Worm (Caenorhabditis elegans) whole organism, young adult: ENCODE data around the gene C03B1.7.

Source experiments
- C06A6.2 ChIP-seq: fragments of 200-800 bp; sonication (Bioruptor generic); conservative IDR thresholded peaks from 2 replicates; pipeline ENCODE4 v1.3.6; 2022; ENCODE audit warnings: missing genetic modification characterization, missing compliant biosample characterization
- F23B12.7 ChIP-seq: sonication (generic microtip); optimal IDR thresholded peaks from 2 replicates; lab custom pipeline; 2017; ENCODE audit warnings: missing genetic modification characterization, mild to moderate bottlenecking, missing compliant biosample characterization, antibody characterized with exemption, moderate library complexity; ENCODE audit not compliant: insufficient read depth
- F49E8.2 ChIP-seq: sonication (generic microtip); optimal IDR thresholded peaks from 3 replicates; lab custom pipeline; 2017; ENCODE audit warnings: missing genetic modification characterization, mild to moderate bottlenecking, missing compliant biosample characterization, antibody characterized with exemption, moderate library complexity; ENCODE audit not compliant: insufficient read depth
- K11D2.4 ChIP-seq: fragments of 200-800 bp; sonication (Bioruptor generic); IDR thresholded peaks from 2 replicates; pipeline ENCODE4 v1.3.6; 2022; ENCODE audit warnings: missing genetic modification reagents, missing genetic modification characterization, missing compliant biosample characterization
- K12H6.12 ChIP-seq: fragments of 200-800 bp; sonication (Bioruptor generic); optimal IDR thresholded peaks from 2 replicates; lab custom pipeline; 2018; ENCODE audit warnings: mild to moderate bottlenecking, missing genetic modification characterization, missing compliant biosample characterization
- T26A5.8 ChIP-seq: sonication (generic microtip); optimal IDR thresholded peaks from 2 replicates; lab custom pipeline; 2016; ENCODE audit warnings: missing genetic modification characterization, missing compliant biosample characterization
- Y53G8AR.9 ChIP-seq: fragments of 200-800 bp; sonication (Bioruptor generic); conservative IDR thresholded peaks from 2 replicates; pipeline ENCODE4 v1.3.6; 2022; ENCODE audit warnings: missing genetic modification reagents, missing genetic modification characterization, missing compliant biosample characterization
- Y56A3A.18 ChIP-seq: fragments of 200-800 bp; sonication (Bioruptor generic); IDR thresholded peaks from 2 replicates; pipeline ENCODE4 v1.3.6; 2022; ENCODE audit warnings: missing genetic modification reagents, missing genetic modification characterization, missing compliant biosample characterization
- ZK185.1 ChIP-seq: sonication (generic microtip); optimal IDR thresholded peaks from 2 replicates; lab custom pipeline; 2016; ENCODE audit warnings: mild to moderate bottlenecking, missing genetic modification characterization, missing compliant biosample characterization; ENCODE audit not compliant: poor library complexity, severe bottlenecking
- akir-1 ChIP-seq: fragments of 200-800 bp; sonication (Bioruptor generic); optimal IDR thresholded peaks from 2 replicates; lab custom pipeline; 2018; ENCODE audit warnings: mild to moderate bottlenecking, missing genetic modification characterization, moderate library complexity, missing compliant biosample characterization
- aptf-2 ChIP-seq: fragments of 200-800 bp; sonication (Bioruptor generic); conservative IDR thresholded peaks from 2 replicates; pipeline ENCODE4 v1.3.6; 2022; ENCODE audit warnings: missing genetic modification reagents, missing genetic modification characterization, missing compliant biosample characterization
- aptf-3 ChIP-seq: fragments of 200-800 bp; sonication (Bioruptor generic); IDR thresholded peaks from 2 replicates; pipeline ENCODE4 v1.3.6; 2022; ENCODE audit warnings: missing genetic modification characterization, missing compliant biosample characterization
- atf-7 ChIP-seq: sonication (generic microtip); optimal IDR thresholded peaks from 2 replicates; lab custom pipeline; 2017; ENCODE audit warnings: mild to moderate bottlenecking, missing genetic modification characterization, missing compliant biosample characterization
- attf-5 ChIP-seq: fragments of 200-800 bp; sonication (Bioruptor generic); optimal IDR thresholded peaks from 2 replicates; lab custom pipeline; 2018; ENCODE audit warnings: mild to moderate bottlenecking, missing genetic modification characterization, missing compliant biosample characterization
- cebp-2 ChIP-seq: fragments of 200-800 bp; sonication (Bioruptor generic); IDR thresholded peaks from 2 replicates; pipeline ENCODE4 v1.3.6; 2022; ENCODE audit warnings: missing genetic modification characterization, missing compliant biosample characterization
- ceh-40 ChIP-seq: fragments of 200-800 bp; sonication (Bioruptor generic); IDR thresholded peaks from 2 replicates; pipeline ENCODE4 v1.3.6; 2022; ENCODE audit warnings: missing genetic modification characterization, missing compliant biosample characterization
- ceh-91 ChIP-seq: fragments of 200-800 bp; sonication (Bioruptor generic); IDR thresholded peaks from 2 replicates; pipeline ENCODE4 v1.3.6; 2022; ENCODE audit warnings: missing genetic modification reagents, missing genetic modification characterization, missing compliant biosample characterization
- egl-44 ChIP-seq: fragments of 200-800 bp; sonication (Bioruptor generic); IDR thresholded peaks from 2 replicates; pipeline ENCODE4 v1.3.6; 2022; ENCODE audit warnings: missing genetic modification reagents, missing genetic modification characterization, missing compliant biosample characterization
- gei-17 ChIP-seq: fragments of 200-800 bp; sonication (Bioruptor generic); optimal IDR thresholded peaks from 2 replicates; lab custom pipeline; 2018; ENCODE audit warnings: mild to moderate bottlenecking, missing genetic modification characterization, missing compliant biosample characterization
- him-1 ChIP-seq: sonication (generic microtip); optimal IDR thresholded peaks from 2 replicates; lab custom pipeline; 2016; ENCODE audit warnings: missing genotype, missing genetic modification reagents, missing genetic modification characterization, missing compliant biosample characterization
- hmg-1.2 ChIP-seq: fragments of 200-800 bp; sonication (Bioruptor generic); IDR thresholded peaks from 2 replicates; pipeline ENCODE4 v1.3.6; 2022; ENCODE audit warnings: missing genetic modification reagents, missing genetic modification characterization, missing compliant biosample characterization
- hrde-1 ChIP-seq: sonication (generic microtip); optimal IDR thresholded peaks from 2 replicates; lab custom pipeline; 2016; ENCODE audit warnings: missing genetic modification characterization, mild to moderate bottlenecking, missing compliant biosample characterization, moderate library complexity, missing genotype, missing genetic modification reagents, borderline replicate concordance
- let-607 ChIP-seq, 2 experiments: fragments of 200-800 bp in 1 of 2; sonication (Bioruptor generic) in 1 of 2; sonication (generic microtip) in 1 of 2; optimal IDR thresholded peaks; 2 replicates each; lab custom pipeline; 2016 to 2018; ENCODE audit warnings: mild to moderate bottlenecking in 2 of 2, missing compliant biosample characterization in 2 of 2, missing genetic modification characterization in 2 of 2, moderate library complexity in 2 of 2, missing genotype in 1 of 2
- lin-26 ChIP-seq: fragments of 200-800 bp; sonication (Bioruptor generic); IDR thresholded peaks from 2 replicates; pipeline ENCODE4 v1.3.6; 2022; ENCODE audit warnings: missing genetic modification reagents, missing genetic modification characterization, missing compliant biosample characterization
- lir-1 ChIP-seq: fragments of 200-800 bp; sonication (Bioruptor generic); conservative IDR thresholded peaks from 2 replicates; pipeline ENCODE4 v1.3.6; 2022; ENCODE audit warnings: missing genetic modification reagents, missing genetic modification characterization, missing compliant biosample characterization
- lsy-27 ChIP-seq: sonication (generic microtip); optimal IDR thresholded peaks from 2 replicates; lab custom pipeline; 2017; ENCODE audit warnings: missing genetic modification characterization, mild to moderate bottlenecking, missing compliant biosample characterization, antibody characterized with exemption, missing genotype, borderline replicate concordance; ENCODE audit not compliant: insufficient read depth
- nhr-120 ChIP-seq: fragments of 200-800 bp; sonication (Bioruptor generic); IDR thresholded peaks from 2 replicates; pipeline ENCODE4 v1.3.6; 2022; ENCODE audit warnings: missing genetic modification characterization, missing compliant biosample characterization
- nhr-179 ChIP-seq: sonication (generic microtip); optimal IDR thresholded peaks from 2 replicates; lab custom pipeline; 2016; ENCODE audit warnings: mild to moderate bottlenecking, missing genetic modification characterization, missing compliant biosample characterization
- nhr-80 ChIP-seq: sonication (generic microtip); optimal IDR thresholded peaks from 2 replicates; lab custom pipeline; 2016; ENCODE audit warnings: missing genetic modification characterization, missing compliant biosample characterization
- nhr-90 ChIP-seq: sonication (generic microtip); optimal IDR thresholded peaks from 2 replicates; lab custom pipeline; 2016; ENCODE audit warnings: missing genotype, mild to moderate bottlenecking, missing genetic modification characterization, missing compliant biosample characterization
- rec-8 ChIP-seq, 2 experiments: sonication (generic microtip); optimal IDR thresholded peaks; 2 replicates each; lab custom pipeline; 2016; ENCODE audit warnings: mild to moderate bottlenecking in 2 of 2, missing genetic modification characterization in 2 of 2, missing genetic modification reagents in 2 of 2, missing genotype in 2 of 2, missing biosample characterization in 1 of 2, missing compliant biosample characterization in 1 of 2, moderate library complexity in 1 of 2
- rpc-1 ChIP-seq, 2 experiments: fragments of 150-350 bp in 1 of 2; sonication (generic microtip) in 1 of 2; optimal IDR thresholded peaks; 2 replicates each; lab custom pipeline; 2014 to 2018; ENCODE audit warnings: missing biosample characterization in 1 of 2, missing genetic modification characterization in 1 of 2, missing genetic modification reagents in 1 of 2, missing genotype in 1 of 2
- snpc-1.1 ChIP-seq: sonication (generic microtip); optimal IDR thresholded peaks from 2 replicates; lab custom pipeline; 2017; ENCODE audit warnings: missing genetic modification characterization, mild to moderate bottlenecking, missing compliant biosample characterization, antibody characterized with exemption, moderate library complexity, missing genotype, missing genetic modification reagents; ENCODE audit not compliant: insufficient read depth
- somi-1 ChIP-seq: fragments of 200-800 bp; sonication (Bioruptor generic); optimal IDR thresholded peaks from 2 replicates; lab custom pipeline; 2018; ENCODE audit warnings: mild to moderate bottlenecking, missing genetic modification characterization, missing compliant biosample characterization
- sptf-2 ChIP-seq: fragments of 200-800 bp; sonication (Bioruptor generic); optimal IDR thresholded peaks from 2 replicates; lab custom pipeline; 2018; ENCODE audit warnings: mild to moderate bottlenecking, missing genetic modification characterization, missing compliant biosample characterization
- tbp1 ChIP-seq: fragments of 200-800 bp; sonication (Bioruptor generic); optimal IDR thresholded peaks from 2 replicates; lab custom pipeline; 2018; ENCODE audit warnings: mild to moderate bottlenecking, missing genetic modification characterization, missing compliant biosample characterization
- tlf-1 ChIP-seq: fragments of 200-800 bp; sonication (Bioruptor generic); optimal IDR thresholded peaks from 2 replicates; lab custom pipeline; 2018; ENCODE audit warnings: mild to moderate bottlenecking, missing genetic modification characterization, missing compliant biosample characterization
- unc-62 ChIP-seq: fragments of 150-350 bp; optimal IDR thresholded peaks from 2 replicates; lab custom pipeline; 2014; ENCODE audit warnings: missing biosample characterization, missing genetic modification reagents, missing genetic modification characterization
- zfh-2 ChIP-seq: fragments of 200-800 bp; sonication (Bioruptor generic); conservative IDR thresholded peaks from 2 replicates; pipeline ENCODE4 v1.3.6; 2022; ENCODE audit warnings: missing genetic modification reagents, missing genetic modification characterization, missing compliant biosample characterization
- ztf-18 ChIP-seq: sonication (generic microtip); optimal IDR thresholded peaks from 2 replicates; lab custom pipeline; 2016; ENCODE audit warnings: missing genotype, mild to moderate bottlenecking, missing genetic modification characterization, missing compliant biosample characterization
- ztf-22 ChIP-seq: fragments of 200-800 bp; sonication (Bioruptor generic); optimal IDR thresholded peaks from 2 replicates; lab custom pipeline; 2018; ENCODE audit warnings: mild to moderate bottlenecking, missing genetic modification characterization, moderate library complexity, missing compliant biosample characterization
- ztf-25 ChIP-seq: fragments of 200-800 bp; sonication (Bioruptor generic); IDR thresholded peaks from 2 replicates; pipeline ENCODE4 v1.3.6; 2022; ENCODE audit warnings: missing genetic modification reagents, missing genetic modification characterization, missing compliant biosample characterization
- ztf-26 ChIP-seq: sonication (generic microtip); optimal IDR thresholded peaks from 2 replicates; lab custom pipeline; 2017; ENCODE audit warnings: missing genetic modification characterization, missing compliant biosample characterization
- ztf-3 ChIP-seq: fragments of 200-800 bp; sonication (Bioruptor generic); optimal IDR thresholded peaks from 2 replicates; lab custom pipeline; 2018; ENCODE audit warnings: mild to moderate bottlenecking, missing genetic modification characterization, missing compliant biosample characterization

The C03B1.7 gene

ce11 chrX:6371192-6372116, 29.8 kb downstream of the C03B1.7 start:
- TF ChIP-seq snpc-1.1 (tag; lab: Kevin White, UChicago) = peak; percentile 5
- TF ChIP-seq Y56A3A.18 (GFP tag; lab: Robert Waterston, UW) = no peak; the same call in 1 of the 2 replicates
- peak; percentile 35 for TF ChIP-seq lir-1 (GFP tag; lab: Robert Waterston, UW)
- peak; percentile 72; the same call in 1 of the 2 replicates for TF ChIP-seq ceh-40
- peak; percentile 39 to 67 for TF ChIP-seq let-607 (tag; optimal IDR thresholded peaks at IDR 0.05; lab: Kevin White, UChicago)
- TF ChIP-seq attf-5 (GFP tag; lab: Kevin White, UChicago) = peak; percentile 42
- peak; percentile 58 for TF ChIP-seq somi-1 (GFP tag; lab: Kevin White, UChicago)
- TF ChIP-seq atf-7 (tag; lab: Kevin White, UChicago) = peak; percentile 10
- peak; percentile 93 for TF ChIP-seq him-1 (tag; lab: Kevin White, UChicago)
- peak; percentile 67 for TF ChIP-seq ZK185.1 (tag; lab: Kevin White, UChicago)
- no peak for TF ChIP-seq F49E8.2 (tag; lab: Kevin White, UChicago)
- no peak for TF ChIP-seq ceh-91 (GFP tag; lab: Robert Waterston, UW)
- peak; percentile 58 for TF ChIP-seq nhr-179 (tag; lab: Kevin White, UChicago)
- TF ChIP-seq ztf-18 (tag; lab: Kevin White, UChicago) = peak; percentile 62
- TF ChIP-seq nhr-80 (tag; lab: Kevin White, UChicago) = peak; percentile 13
- peak; percentile 97 for TF ChIP-seq tbp1
- peak; percentile 13 for TF ChIP-seq lsy-27
- TF ChIP-seq C06A6.2 (GFP tag; lab: Robert Waterston, UW) = no peak
- TF ChIP-seq nhr-90 (tag; lab: Kevin White, UChicago) = peak; percentile 81
- TF ChIP-seq F23B12.7 (tag; lab: Kevin White, UChicago) = peak; percentile 85
- 0 out of 2 replicates have a peak, but pooled peaks have one; percentile 55 for TF ChIP-seq ztf-25 (GFP tag; lab: Robert Waterston, UW)
- TF ChIP-seq cebp-2 (GFP tag; lab: Robert Waterston, UW) = no peak
- TF ChIP-seq akir-1 = peak; percentile 9
- TF ChIP-seq ztf-22 = peak; percentile 32
- TF ChIP-seq K12H6.12 (tag; lab: Kevin White, UChicago) = peak; percentile 47
- TF ChIP-seq sptf-2 (GFP tag; lab: Kevin White, UChicago) = peak; percentile 41
- peak; percentile 57 for TF ChIP-seq ztf-26
- TF ChIP-seq hmg-1.2 = peak; percentile 85
- peak; percentile 89; the same call in 1 of the 2 replicates for TF ChIP-seq lin-26 (GFP tag; lab: Robert Waterston, UW)
- TF ChIP-seq unc-62 (GFP tag; lab: Kevin White, UChicago) = no peak
- peak; percentile 32 for TF ChIP-seq ztf-3 (GFP tag; lab: Kevin White, UChicago)
- peak; percentile 89 for TF ChIP-seq rpc-1 (optimal IDR thresholded peaks at IDR 0.05; lab: Kevin White, UChicago)
- peak; percentile 95 for TF ChIP-seq rpc-1 (tag; optimal IDR thresholded peaks at IDR 0.05; lab: Kevin White, UChicago)
- TF ChIP-seq T26A5.8 = peak; percentile 66
- TF ChIP-seq aptf-3 (GFP tag; lab: Robert Waterston, UW) = peak; percentile 75; the same call in 1 of the 2 replicates
- TF ChIP-seq gei-17 = peak; percentile 28
- 0 out of 2 replicates have a peak, but pooled peaks have one; percentile 65 for TF ChIP-seq nhr-120 (GFP tag; lab: Robert Waterston, UW)
- no peak for TF ChIP-seq Y53G8AR.9 (GFP tag; lab: Robert Waterston, UW)
- peak; percentile 40 to 76 for TF ChIP-seq rec-8 (tag; optimal IDR thresholded peaks at IDR 0.05; lab: Kevin White, UChicago)
- peak; percentile 78; the same call in 1 of the 2 replicates for TF ChIP-seq egl-44 (GFP tag; lab: Robert Waterston, UW)
- no peak for TF ChIP-seq zfh-2 (GFP tag; lab: Robert Waterston, UW)
- no peak for TF ChIP-seq hrde-1 (tag; lab: Kevin White, UChicago)
- TF ChIP-seq aptf-2 (GFP tag; lab: Robert Waterston, UW) = no peak
- 0 out of 2 replicates have a peak, but pooled peaks have one; percentile 26 for TF ChIP-seq K11D2.4 (GFP tag; lab: Robert Waterston, UW)
- no peak for TF ChIP-seq tlf-1 (GFP tag; lab: Kevin White, UChicago)
